Fruit fly (Drosophila melanogaster): ENCODE results near the gene ImpE2.

ImpE2 gene

dm6 chr3L:3517894-3518293 is 5.4 kb upstream of the ImpE2 start (continued):
- TF ChIP-seq exex (tag; optimal IDR thresholded peaks at IDR 0.05) (no peak), pfk (GFP tag; optimal IDR thresholded peaks at IDR 0.05) (no peak), CG10274 (GFP tag; optimal IDR thresholded peaks at IDR 0.05) (peak; percentile 71), CG8290 (GFP tag; optimal IDR thresholded peaks at IDR 0.05) (peak; percentile 31), CG8290 (tag; optimal IDR thresholded peaks at IDR 0.05) (peak in 1 of 2 experiments; percentile 91), CG6765 (GFP tag; optimal IDR thresholded peaks at IDR 0.05) (peak; percentile 67), ase (GFP tag; IDR thresholded peaks at IDR 0.05) (peak; percentile 89), CG16863 (GFP tag; optimal IDR thresholded peaks at IDR 0.05) (peak; percentile 91), salm (tag; optimal IDR thresholded peaks at IDR 0.05) (peak; percentile 82), fu2 (GFP tag; optimal IDR thresholded peaks at IDR 0.05) (peak; percentile 80), CG2889 (GFP tag; IDR thresholded peaks at IDR 0.05) (peak; percentile 93), Vsx1 (GFP tag; optimal IDR thresholded peaks at IDR 0.05) (peak; percentile 65), CG4707 (GFP tag; optimal IDR thresholded peaks at IDR 0.05) (peak; percentile 59), Dad (GFP tag; optimal IDR thresholded peaks at IDR 0.05) (peak; percentile 87), lmd (GFP tag; IDR thresholded peaks at IDR 0.05) (peak; percentile 97), CG11093 (GFP tag; IDR thresholded peaks at IDR 0.05) (peak; percentile 64; the same call in 1 of the 3 replicates), chif (GFP tag; optimal IDR thresholded peaks at IDR 0.05) (peak; percentile 88 to 92), ftz-f1 (GFP tag; optimal IDR thresholded peaks at IDR 0.05) (peak; percentile 71), CG12104 (GFP tag; optimal IDR thresholded peaks at IDR 0.05) (peak; percentile 76), CG1602 (GFP tag; optimal IDR thresholded peaks at IDR 0.05) (peak; percentile 82), CG42726 (GFP tag; IDR thresholded peaks at IDR 0.05; ENCODE audit: partially characterized antibody) (no peak), nerfin-1 (tag; optimal IDR thresholded peaks at IDR 0.05) (peak; percentile 77), Sox102F (GFP tag; optimal IDR thresholded peaks at IDR 0.05) (peak; percentile 91), CG3407 (GFP tag; optimal IDR thresholded peaks at IDR 0.05) (peak; percentile 71), chn (GFP tag; optimal IDR thresholded peaks at IDR 0.05) (peak; percentile 89), Lhr (GFP tag; optimal IDR thresholded peaks at IDR 0.05) (peak; percentile 43), mirr (GFP tag; optimal IDR thresholded peaks at IDR 0.05) (peak; percentile 38), CG17186 (GFP tag; optimal IDR thresholded peaks at IDR 0.05) (peak; percentile 8), CG33557 (GFP tag; optimal IDR thresholded peaks at IDR 0.05) (peak; percentile 44), Dll (GFP tag; IDR thresholded peaks at IDR 0.05; ENCODE audit: partially characterized antibody) (0 out of 4 replicates have a peak, but pooled peaks have one; percentile 34), CG6272 (GFP tag; IDR thresholded peaks at IDR 0.05) (peak; percentile 86), Ravus (GFP tag; IDR thresholded peaks at IDR 0.05) (peak; percentile 79), mld (GFP tag; IDR thresholded peaks at IDR 0.05; ENCODE audit: partially characterized antibody) (no peak), Bgb (GFP tag; IDR thresholded peaks at IDR 0.05; ENCODE audit: partially characterized antibody) (no peak), HLH54F (GFP tag; optimal IDR thresholded peaks at IDR 0.05) (peak; percentile 88), CrebB (tag; optimal IDR thresholded peaks at IDR 0.05) (peak; percentile 82), tll (GFP tag; optimal IDR thresholded peaks at IDR 0.05) (no peak), gt (GFP tag; IDR thresholded peaks at IDR 0.05) (peak; percentile 76), danr (GFP tag; IDR thresholded peaks at IDR 0.05) (peak; percentile 69), CG6175 (GFP tag; IDR thresholded peaks at IDR 0.05) (peak; percentile 95), vfl (GFP tag; optimal IDR thresholded peaks at IDR 0.05) (peak; percentile 54), prd (optimal IDR thresholded peaks at IDR 0.05) (no peak), prd (GFP tag; IDR thresholded peaks at IDR 0.05) (peak; percentile 88), CG12219 (GFP tag; optimal IDR thresholded peaks at IDR 0.05) (peak; percentile 84), bbx (GFP tag; IDR thresholded peaks at IDR 0.05; ENCODE audit: partially characterized antibody) (no peak), Scr (GFP tag; IDR thresholded peaks at IDR 0.05; ENCODE audit: partially characterized antibody) (no peak), Hmr (GFP tag; optimal IDR thresholded peaks at IDR 0.05) (peak; percentile 87), CG9215 (GFP tag; IDR thresholded peaks at IDR 0.05) (peak; percentile 82), CG7839 (tag; optimal IDR thresholded peaks at IDR 0.05) (peak; percentile 90), zfh2 (GFP tag; optimal IDR thresholded peaks at IDR 0.05) (peak; percentile 91), eve (GFP tag; optimal IDR thresholded peaks at IDR 0.05) (peak in 1 of 2 experiments; percentile 95)

All from whole organism, embryonic.